Fruit fly (Drosophila melanogaster): ENCODE data around the gene sta.

sta gene

dm6 chrX:1478276-1479122, 4.7 kb downstream of the sta start, which contains the start of gene rush (continued):
- TF ChIP-seq Sox100B (GFP tag; optimal IDR thresholded peaks at IDR 0.05) (no peak), bcd (GFP tag; optimal IDR thresholded peaks at IDR 0.05) (peak; percentile 50), Hsf (GFP tag; optimal IDR thresholded peaks at IDR 0.05) (peak; percentile 24), CG2889 (GFP tag; IDR thresholded peaks at IDR 0.05) (no peak), CG1832 (GFP tag; optimal IDR thresholded peaks at IDR 0.05) (peak; percentile 73), MESR4 (GFP tag; optimal IDR thresholded peaks at IDR 0.05) (peak; percentile 97), Poxn (GFP tag; IDR thresholded peaks at IDR 0.05) (no peak), pho (GFP tag; optimal IDR thresholded peaks at IDR 0.05) (peak; percentile 53), CG4617 (GFP tag; optimal IDR thresholded peaks at IDR 0.05; ENCODE audit: borderline replicate concordance) (peak; percentile 90), row (GFP tag; IDR thresholded peaks at IDR 0.05) (peak; percentile 63), caup (GFP tag; optimal IDR thresholded peaks at IDR 0.05; ENCODE audit: severe bottlenecking) (peak; percentile 3), da (GFP tag; optimal IDR thresholded peaks at IDR 0.05) (no peak), CG2712 (tag; optimal IDR thresholded peaks at IDR 0.05) (peak; percentile 9), CG32532 (GFP tag; IDR thresholded peaks at IDR 0.05) (peak; percentile 60), HmgZ (tag; optimal IDR thresholded peaks at IDR 0.05) (peak; percentile 26), ems (GFP tag; optimal IDR thresholded peaks at IDR 0.05) (peak; percentile 13), chif (GFP tag; optimal IDR thresholded peaks at IDR 0.05) (peak in 1 of 2 experiments; percentile 4), CG18599 (GFP tag; optimal IDR thresholded peaks at IDR 0.05) (peak; percentile 41), B-H2 (GFP tag; optimal IDR thresholded peaks at IDR 0.05) (peak; percentile 2), CG4360 (GFP tag; IDR thresholded peaks at IDR 0.05) (peak; percentile 26; the same call in 1 of the 2 replicates), slbo (GFP tag; IDR thresholded peaks at IDR 0.05) (peak; percentile 74), Adf1 (GFP tag; IDR thresholded peaks at IDR 0.05) (no peak), Ptx1 (GFP tag; IDR thresholded peaks at IDR 0.05) (peak; percentile 23; the same call in 1 of the 2 replicates), CG31441 (GFP tag; IDR thresholded peaks at IDR 0.05) (peak; percentile 49), nmo (GFP tag; optimal IDR thresholded peaks at IDR 0.05) (peak; percentile 5), Hmr (GFP tag; optimal IDR thresholded peaks at IDR 0.05) (peak; percentile 56), CG14710 (tag; optimal IDR thresholded peaks at IDR 0.05) (peak; percentile 43), phol (tag; optimal IDR thresholded peaks at IDR 0.05) (peak; percentile 38), CG9817 (tag; optimal IDR thresholded peaks at IDR 0.05) (peak; percentile 35), CG8944 (GFP tag; optimal IDR thresholded peaks at IDR 0.05) (peak; percentile 57), CG17568 (GFP tag; optimal IDR thresholded peaks at IDR 0.05) (no peak), p53 (GFP tag; optimal IDR thresholded peaks at IDR 0.05) (peak; percentile 6), tin (GFP tag; optimal IDR thresholded peaks at IDR 0.05) (peak; percentile 20), sens (GFP tag) (peak; percentile 59), CG11696 (GFP tag; IDR thresholded peaks at IDR 0.05) (0 out of 2 replicates have a peak, but pooled peaks have one; percentile 15), Taf1 (GFP tag; IDR thresholded peaks at IDR 0.05) (0 out of 2 replicates have a peak, but pooled peaks have one; percentile 11), Pdp1 (GFP tag; optimal IDR thresholded peaks at IDR 0.05) (peak in 1 of 2 experiments; percentile 36), Fer3 (tag; optimal IDR thresholded peaks at IDR 0.05) (peak; percentile 7), CG3847 (GFP tag; IDR thresholded peaks at IDR 0.05) (peak; percentile 68), Med (GFP tag) (peak; percentile 92), ewg (GFP tag; optimal IDR thresholded peaks at IDR 0.05) (peak; percentile 26), CG3163 (GFP tag; optimal IDR thresholded peaks at IDR 0.05) (peak; percentile 19), CG14050 (GFP tag; IDR thresholded peaks at IDR 0.05) (0 out of 3 replicates have a peak, but pooled peaks have one; percentile 13), ind (GFP tag; optimal IDR thresholded peaks at IDR 0.05) (peak; percentile 25), Rfx (GFP tag; IDR thresholded peaks at IDR 0.05) (peak; percentile 70), Spps (tag; optimal IDR thresholded peaks at IDR 0.05) (no peak), CG3995 (GFP tag; optimal IDR thresholded peaks at IDR 0.05) (peak; percentile 19), CG7786 (GFP tag; optimal IDR thresholded peaks at IDR 0.05) (peak; percentile 57), pzg (GFP tag; optimal IDR thresholded peaks at IDR 0.05) (peak; percentile 82)
